Worm (Caenorhabditis elegans) whole organism, L4 larva: Measurements from ENCODE around the gene cnep-1.

Experiments
- D1046.2 ChIP-seq: fragments of 200-800 bp; sonication (Bioruptor generic); IDR thresholded peaks from 2 replicates; pipeline ENCODE4 v1.3.6; 2022; ENCODE audit warnings: missing genetic modification characterization, missing compliant biosample characterization
- T20F7.1 ChIP-seq: fragments of 200-800 bp; sonication (Bioruptor generic); optimal IDR thresholded peaks from 2 replicates; lab custom pipeline; 2018; ENCODE audit warnings: mild to moderate bottlenecking, missing genetic modification characterization, missing compliant biosample characterization
- ZK337.2 ChIP-seq: fragments of 200-800 bp; sonication (Bioruptor generic); IDR thresholded peaks from 2 replicates; pipeline ENCODE4 v1.3.6; 2022; ENCODE audit warnings: missing genetic modification reagents, missing genetic modification characterization, missing compliant biosample characterization
- aha-1 ChIP-seq: fragments of 150-350 bp; peaks from one replicate; lab custom pipeline; 2014; ENCODE audit warnings: missing biosample characterization, missing genetic modification characterization
- ceh-20 ChIP-seq: fragments of 200-800 bp; sonication (Bioruptor generic); IDR thresholded peaks from 2 replicates; pipeline ENCODE4 v1.3.6; 2022; ENCODE audit warnings: missing genetic modification reagents, missing genetic modification characterization, missing compliant biosample characterization
- ceh-62 ChIP-seq: sonication (generic microtip); optimal IDR thresholded peaks from 2 replicates; lab custom pipeline; 2017; ENCODE audit warnings: missing biosample characterization, missing genetic modification characterization
- cey-2 ChIP-seq: sonication (generic microtip); optimal IDR thresholded peaks from 3 replicates; lab custom pipeline; 2017; ENCODE audit warnings: missing genetic modification characterization, mild to moderate bottlenecking, missing compliant biosample characterization, antibody characterized with exemption, borderline replicate concordance; ENCODE audit not compliant: insufficient read depth
- daf-16 ChIP-seq, 3 experiments: sonication (generic microtip); optimal IDR thresholded peaks; 2 replicates each; lab custom pipeline; 2016 to 2017; ENCODE audit warnings: missing genetic modification characterization in 3 of 3, missing genetic modification reagents in 3 of 3, mild to moderate bottlenecking in 2 of 3, missing compliant biosample characterization in 2 of 3, missing biosample characterization in 1 of 3, moderate library complexity in 1 of 3
- daf-19 ChIP-seq: fragments of 200-800 bp; sonication (Bioruptor generic); conservative IDR thresholded peaks from 2 replicates; pipeline ENCODE4 v1.3.6; 2022; ENCODE audit warnings: missing genetic modification characterization, missing compliant biosample characterization
- dmd-6 ChIP-seq: fragments of 200-800 bp; sonication (Bioruptor generic); IDR thresholded peaks from 2 replicates; pipeline ENCODE4 v1.3.6; 2022; ENCODE audit warnings: missing genetic modification reagents, missing genetic modification characterization, missing compliant biosample characterization
- dpl-1 ChIP-seq: fragments of 150-350 bp; optimal IDR thresholded peaks from 2 replicates; lab custom pipeline; 2014; ENCODE audit warnings: missing biosample characterization, missing genetic modification reagents, missing genetic modification characterization
- duxl-1 ChIP-seq: sonication (generic microtip); optimal IDR thresholded peaks from 2 replicates; lab custom pipeline; 2016; ENCODE audit warnings: mild to moderate bottlenecking, missing genetic modification characterization, moderate library complexity, missing compliant biosample characterization; ENCODE audit not compliant: poor library complexity
- egl-27 ChIP-seq: sonication (generic microtip); optimal IDR thresholded peaks from 3 replicates; lab custom pipeline; 2017; ENCODE audit warnings: missing biosample characterization, missing genetic modification reagents, missing genetic modification characterization
- fos-1 ChIP-seq: fragments of 150-350 bp; optimal IDR thresholded peaks from 2 replicates; lab custom pipeline; 2014; ENCODE audit warnings: missing biosample characterization, missing genetic modification characterization
- gei-8 ChIP-seq: fragments of 200-800 bp; sonication (Bioruptor generic); optimal IDR thresholded peaks from 2 replicates; lab custom pipeline; 2018; ENCODE audit warnings: mild to moderate bottlenecking, missing genetic modification characterization, missing compliant biosample characterization
- hif-1 ChIP-seq, 2 experiments: sonication (generic microtip); optimal IDR thresholded peaks; 2 replicates each; lab custom pipeline; 2016 to 2017; ENCODE audit warnings: missing compliant biosample characterization in 2 of 2, missing genetic modification characterization in 2 of 2, missing genetic modification reagents in 2 of 2, missing genotype in 2 of 2, mild to moderate bottlenecking in 1 of 2
- hlh-11 ChIP-seq: fragments of 200-800 bp; sonication (Bioruptor generic); optimal IDR thresholded peaks from 2 replicates; lab custom pipeline; 2018; ENCODE audit warnings: mild to moderate bottlenecking, missing genetic modification characterization, missing compliant biosample characterization
- hlh-30 ChIP-seq: sonication (generic microtip); optimal IDR thresholded peaks from 2 replicates; lab custom pipeline; 2017; ENCODE audit warnings: antibody characterized with exemption, mild to moderate bottlenecking, missing genetic modification characterization, missing compliant biosample characterization; ENCODE audit not compliant: insufficient read depth
- hmg-1.1 ChIP-seq: fragments of 200-800 bp; sonication (Bioruptor generic); IDR thresholded peaks from 2 replicates; pipeline ENCODE4 v1.3.6; 2022; ENCODE audit warnings: missing genetic modification reagents, missing genetic modification characterization, missing compliant biosample characterization
- lin-1 ChIP-seq: fragments of 200-800 bp; sonication (Bioruptor generic); IDR thresholded peaks from 2 replicates; pipeline ENCODE4 v1.3.6; 2022; ENCODE audit warnings: missing genetic modification reagents, missing genetic modification characterization, missing compliant biosample characterization
- lin-13 ChIP-seq: fragments of 150-350 bp; optimal IDR thresholded peaks from 2 replicates; lab custom pipeline; 2014; ENCODE audit warnings: missing biosample characterization, missing genetic modification reagents, missing genetic modification characterization
- lin-15B ChIP-seq: fragments of 150-350 bp; sonication (generic microtip); optimal IDR thresholded peaks from 3 replicates; lab custom pipeline; 2014; ENCODE audit warnings: missing biosample characterization, missing genetic modification characterization
- lin-29 ChIP-seq: fragments of 200-800 bp; sonication (Bioruptor generic); IDR thresholded peaks from 2 replicates; pipeline ENCODE4 v1.3.6; 2022; ENCODE audit warnings: missing genetic modification reagents, missing genetic modification characterization, missing compliant biosample characterization
- lin-38 ChIP-seq: fragments of 200-800 bp; sonication (Bioruptor generic); IDR thresholded peaks from 2 replicates; pipeline ENCODE4 v1.3.6; 2022; ENCODE audit warnings: missing genetic modification reagents, missing genetic modification characterization, missing compliant biosample characterization
- lsy-2 ChIP-seq, 2 experiments: fragments of 150-350 bp in 1 of 2; sonication (generic microtip) in 1 of 2; optimal IDR thresholded peaks; 2 replicates each; lab custom pipeline; 2014 to 2017; ENCODE audit warnings: missing biosample characterization in 2 of 2, missing genetic modification characterization in 2 of 2
- mdl-1 ChIP-seq, 2 experiments: fragments of 150-350 bp in 1 of 2; sonication (generic microtip) in 1 of 2; optimal IDR thresholded peaks; 2 replicates each; lab custom pipeline; 2014 to 2017; ENCODE audit warnings: missing biosample characterization in 2 of 2, missing genetic modification characterization in 2 of 2
- mep-1 ChIP-seq: fragments of 150-350 bp; sonication (generic microtip); optimal IDR thresholded peaks from 3 replicates; lab custom pipeline; 2014; ENCODE audit warnings: missing biosample characterization, missing genetic modification characterization
- mes-2 ChIP-seq: sonication (generic microtip); optimal IDR thresholded peaks from 2 replicates; lab custom pipeline; 2016; ENCODE audit warnings: missing genotype, mild to moderate bottlenecking, missing genetic modification characterization, missing compliant biosample characterization; ENCODE audit not compliant: poor library complexity, severe bottlenecking
- mxl-3 ChIP-seq: fragments of 200-800 bp; sonication (Bioruptor generic); optimal IDR thresholded peaks from 2 replicates; lab custom pipeline; 2018; ENCODE audit warnings: mild to moderate bottlenecking, missing genetic modification characterization, missing compliant biosample characterization
- nhr-10 ChIP-seq: fragments of 150-350 bp; optimal IDR thresholded peaks from 2 replicates; lab custom pipeline; 2014; ENCODE audit warnings: missing biosample characterization, missing genetic modification characterization
- nhr-25 ChIP-seq: sonication (generic microtip); optimal IDR thresholded peaks from 2 replicates; lab custom pipeline; 2017; ENCODE audit warnings: missing genetic modification characterization, mild to moderate bottlenecking, missing compliant biosample characterization, antibody characterized with exemption, moderate library complexity, borderline replicate concordance; ENCODE audit not compliant: insufficient read depth
- nhr-28 ChIP-seq: fragments of 150-350 bp; optimal IDR thresholded peaks from 2 replicates; lab custom pipeline; 2014; ENCODE audit warnings: missing biosample characterization, missing genetic modification characterization
- nhr-41 ChIP-seq: fragments of 200-800 bp; sonication (Bioruptor generic); IDR thresholded peaks from 2 replicates; pipeline ENCODE4 v1.3.6; 2022; ENCODE audit warnings: missing genetic modification reagents, missing genetic modification characterization, missing compliant biosample characterization
- nhr-48 ChIP-seq: sonication (generic microtip); optimal IDR thresholded peaks from 2 replicates; lab custom pipeline; 2016; ENCODE audit warnings: mild to moderate bottlenecking, missing genetic modification characterization, missing compliant biosample characterization
- nhr-6 ChIP-seq: fragments of 150-350 bp; optimal IDR thresholded peaks from 2 replicates; lab custom pipeline; 2014; ENCODE audit warnings: missing biosample characterization, missing genetic modification characterization
- nhr-77 ChIP-seq: fragments of 150-350 bp; optimal IDR thresholded peaks from 2 replicates; lab custom pipeline; 2014; ENCODE audit warnings: missing biosample characterization, missing genetic modification characterization
- pha-4 ChIP-seq, 2 experiments: fragments of 150-350 bp in 1 of 2; fragments of 200-800 bp in 1 of 2; sonication (Bioruptor generic) in 1 of 2; IDR thresholded peaks in 1 of 2; optimal IDR thresholded peaks in 1 of 2; 2 replicates each; pipeline versions ENCODE4 v1.3.6 to Lab custom; 2014 to 2022; ENCODE audit warnings: missing genetic modification characterization in 2 of 2, missing genetic modification reagents in 2 of 2, missing biosample characterization in 1 of 2, missing compliant biosample characterization in 1 of 2
- php-3 ChIP-seq: fragments of 200-800 bp; sonication (Bioruptor generic); IDR thresholded peaks from 2 replicates; pipeline ENCODE4 v1.3.6; 2022; ENCODE audit warnings: missing genetic modification reagents, missing genetic modification characterization, missing compliant biosample characterization
- pqm-1 ChIP-seq: sonication (generic microtip); optimal IDR thresholded peaks from 2 replicates; lab custom pipeline; 2017; ENCODE audit warnings: missing biosample characterization, missing genetic modification characterization
- tag-97 ChIP-seq: fragments of 200-800 bp; sonication (Bioruptor generic); IDR thresholded peaks from 2 replicates; pipeline ENCODE4 v1.3.6; 2022; ENCODE audit warnings: missing genetic modification characterization, missing compliant biosample characterization
- unc-39 ChIP-seq: sonication (generic microtip); optimal IDR thresholded peaks from 2 replicates; lab custom pipeline; 2017; ENCODE audit warnings: missing biosample characterization, missing genetic modification characterization
- unc-62 ChIP-seq, 3 experiments: fragments of 150-350 bp in 1 of 3; sonication (generic microtip); optimal IDR thresholded peaks in 2 of 3; peaks in 1 of 3; 1 replicate in 1 of 3; 2 replicates in 2 of 3; lab custom pipeline; 2014 to 2017; ENCODE audit warnings: missing biosample characterization in 3 of 3, missing genetic modification characterization in 3 of 3, missing genetic modification reagents in 3 of 3, missing genotype in 1 of 3
- zfp-3 ChIP-seq: fragments of 200-800 bp; sonication (Bioruptor generic); conservative IDR thresholded peaks from 2 replicates; pipeline ENCODE4 v1.3.6; 2022; ENCODE audit warnings: missing genetic modification reagents, missing genetic modification characterization, missing compliant biosample characterization
- zip-11 ChIP-seq: fragments of 200-800 bp; sonication (Bioruptor generic); IDR thresholded peaks from 2 replicates; pipeline ENCODE4 v1.3.6; 2022; ENCODE audit warnings: missing genetic modification characterization, missing compliant biosample characterization
- ztf-11 ChIP-seq: fragments of 150-350 bp; optimal IDR thresholded peaks from 2 replicates; lab custom pipeline; 2014; ENCODE audit warnings: missing biosample characterization, missing genetic modification characterization

cnep-1 gene

DNA sequence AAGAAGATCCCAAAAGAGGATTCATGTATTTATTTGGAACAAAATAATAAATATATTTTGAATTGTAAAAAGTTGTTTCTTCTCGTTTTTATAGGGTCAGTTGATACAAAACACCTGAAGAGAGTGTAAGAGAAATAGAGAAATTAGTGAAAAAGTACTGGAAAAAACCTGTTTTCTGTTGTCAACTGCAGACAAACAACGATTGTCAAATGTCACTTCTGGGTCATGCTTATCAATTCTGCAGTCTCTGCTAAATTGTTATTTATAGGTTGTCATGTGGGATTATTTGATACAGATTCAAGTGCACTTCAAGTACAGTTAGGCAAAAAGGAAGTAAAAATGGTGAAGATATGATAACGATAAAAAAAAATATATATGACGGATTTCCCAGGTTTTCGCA is 37.6 kb upstream of the cnep-1 start:
- TF ChIP-seq duxl-1 (tag; lab: Kevin White, UChicago) (no peak), hlh-11 (peak; percentile 48), tag-97 (GFP tag; lab: Robert Waterston, UW) (no peak), mes-2 (no peak), pqm-1 (tag; lab: Kevin White, UChicago) (no peak), dmd-6 (GFP tag; lab: Robert Waterston, UW) (peak; percentile 30; the same call in 1 of the 2 replicates), mxl-3 (peak; percentile 15), mdl-1 (tag; optimal IDR thresholded peaks at IDR 0.05; lab: Kevin White, UChicago) (peak in 1 of 2 experiments; percentile 51), nhr-28 (tag; lab: Kevin White, UChicago) (peak; percentile 55), ceh-62 (tag; lab: Kevin White, UChicago) (no peak), nhr-48 (tag; lab: Kevin White, UChicago) (peak; percentile 58), lsy-2 (tag; optimal IDR thresholded peaks at IDR 0.05; lab: Kevin White, UChicago) (no peak), lin-1 (GFP tag; lab: Robert Waterston, UW) (no peak), daf-16 (GFP tag; optimal IDR thresholded peaks at IDR 0.05; lab: Kevin White, UChicago) (no peak), daf-16 (tag; optimal IDR thresholded peaks at IDR 0.05; lab: Kevin White, UChicago) (peak; percentile 37), hlh-30 (tag; lab: Kevin White, UChicago) (peak; percentile 66), unc-62 (GFP tag; optimal IDR thresholded peaks at IDR 0.05 in 1 of 2; lab: Kevin White, UChicago) (peak in 1 of 2 experiments; percentile 44), unc-62 (tag; optimal IDR thresholded peaks at IDR 0.05; lab: Kevin White, UChicago) (no peak), hmg-1.1 (GFP tag; lab: Robert Waterston, UW) (no peak)

ce11 chrII:7273517-7273916 is 36.6 kb upstream of the cnep-1 start:
- TF ChIP-seq cey-2 (tag; lab: Kevin White, UChicago): no peak
- TF ChIP-seq nhr-10 (tag; lab: Kevin White, UChicago): no peak
- TF ChIP-seq hif-1 (tag; optimal IDR thresholded peaks at IDR 0.05; lab: Kevin White, UChicago): no peak
- TF ChIP-seq pha-4 (GFP tag; IDR thresholded peaks at IDR 0.05; lab: Robert Waterston, UW): no peak
- TF ChIP-seq pha-4 (tag; optimal IDR thresholded peaks at IDR 0.05; lab: Kevin White, UChicago): no peak
- no peak for TF ChIP-seq ceh-20 (GFP tag; lab: Robert Waterston, UW)
- TF ChIP-seq hlh-30 (tag; lab: Kevin White, UChicago): peak; percentile 49
- peak in 1 of 2 experiments; percentile 37 for TF ChIP-seq mdl-1 (tag; optimal IDR thresholded peaks at IDR 0.05; lab: Kevin White, UChicago)
- TF ChIP-seq D1046.2 (GFP tag; lab: Robert Waterston, UW): no peak
- peak; percentile 62 for TF ChIP-seq aha-1
- TF ChIP-seq unc-62 (GFP tag; optimal IDR thresholded peaks at IDR 0.05 in 1 of 2; lab: Kevin White, UChicago): peak in 1 of 2 experiments; percentile 75
- no peak for TF ChIP-seq unc-62 (tag; optimal IDR thresholded peaks at IDR 0.05; lab: Kevin White, UChicago)
- no peak for TF ChIP-seq zip-11 (GFP tag; lab: Robert Waterston, UW)
- 0 out of 2 replicates have a peak, but pooled peaks have one; percentile 41 for TF ChIP-seq php-3 (GFP tag; lab: Robert Waterston, UW)
- no peak for TF ChIP-seq lin-13 (GFP tag; lab: Kevin White, UChicago)
- no peak for TF ChIP-seq ztf-11
- peak; percentile 93 for TF ChIP-seq pqm-1 (tag; lab: Kevin White, UChicago)
- TF ChIP-seq nhr-77 (tag; lab: Kevin White, UChicago): no peak
- no peak for TF ChIP-seq zfp-3 (GFP tag; lab: Robert Waterston, UW)
- TF ChIP-seq tag-97 (GFP tag; lab: Robert Waterston, UW): no peak
- no peak for TF ChIP-seq mep-1
- no peak for TF ChIP-seq T20F7.1 (GFP tag; lab: Kevin White, UChicago)
- no peak for TF ChIP-seq lin-15B (tag; lab: Kevin White, UChicago)
- no peak for TF ChIP-seq hmg-1.1 (GFP tag; lab: Robert Waterston, UW)
- TF ChIP-seq nhr-48 (tag; lab: Kevin White, UChicago): peak; percentile 52
- TF ChIP-seq nhr-41 (GFP tag; lab: Robert Waterston, UW): no peak
- TF ChIP-seq gei-8 (GFP tag; lab: Kevin White, UChicago): no peak
- no peak for TF ChIP-seq nhr-6 (tag; lab: Kevin White, UChicago)
- TF ChIP-seq egl-27 (tag; lab: Kevin White, UChicago): no peak
- TF ChIP-seq lin-38 (GFP tag; lab: Robert Waterston, UW): no peak
- TF ChIP-seq unc-39: no peak
- TF ChIP-seq lin-29 (GFP tag; lab: Robert Waterston, UW): no peak
- no peak for TF ChIP-seq daf-19 (GFP tag; lab: Robert Waterston, UW)
- no peak for TF ChIP-seq nhr-25 (tag; lab: Kevin White, UChicago)
- TF ChIP-seq fos-1 (tag; lab: Kevin White, UChicago): no peak
- TF ChIP-seq daf-16 (GFP tag; optimal IDR thresholded peaks at IDR 0.05; lab: Kevin White, UChicago): no peak
- peak; percentile 20 for TF ChIP-seq daf-16 (tag; optimal IDR thresholded peaks at IDR 0.05; lab: Kevin White, UChicago)
- TF ChIP-seq ZK337.2: no peak
- TF ChIP-seq dpl-1 (GFP tag; lab: Kevin White, UChicago): no peak
- peak; percentile 78 for TF ChIP-seq hlh-11
